Fruit fly (Drosophila melanogaster) whole organism, embryonic: Measurements from ENCODE around the gene Atac2.
A peak's percentile ranks its signal among the peaks of the same experiment; 100 is the strongest.

Experiments used
- Ada2b ChIP-seq: fragments of 200-800 bp; sonication (Bioruptor generic); IDR thresholded peaks from 2 replicates; pipeline ENCODE4 v1.3.6; 2022; ENCODE audit warnings: missing biosample characterization, missing genetic modification characterization
- CG10274 ChIP-seq: fragments of 200-800 bp; sonication (Bioruptor generic); optimal IDR thresholded peaks from 3 replicates; lab custom pipeline; 2017; ENCODE audit warnings: missing biosample characterization, mild to moderate bottlenecking, missing genetic modification characterization
- CG10565 ChIP-seq: fragments of 200-800 bp; sonication (Bioruptor generic); optimal IDR thresholded peaks from 3 replicates; lab custom pipeline; 2016; ENCODE audit warnings: missing biosample characterization, mild to moderate bottlenecking, missing genetic modification characterization
- CG10959 ChIP-seq: fragments of 200-800 bp; sonication (Bioruptor generic); IDR thresholded peaks from 2 replicates; pipeline ENCODE4 v1.3.6; 2022; ENCODE audit warnings: missing biosample characterization, missing genetic modification characterization
- CG11093 ChIP-seq: fragments of 200-800 bp; sonication (Bioruptor generic); IDR thresholded peaks from 3 replicates; pipeline ENCODE4 v1.3.6; 2022; ENCODE audit warnings: missing biosample characterization, missing genetic modification characterization
- CG11695 ChIP-seq: fragments of 200-800 bp; sonication (Bioruptor generic); IDR thresholded peaks from 3 replicates; pipeline ENCODE4 v1.3.6; 2022; ENCODE audit warnings: missing biosample characterization, missing genetic modification characterization
- CG15479 ChIP-seq: fragments of 200-800 bp; sonication (Bioruptor generic); optimal IDR thresholded peaks from 3 replicates; lab custom pipeline; 2019; ENCODE audit warnings: missing biosample characterization, mild to moderate bottlenecking, missing genetic modification characterization, moderate library complexity
- CG18764 ChIP-seq: fragments of 200-800 bp; sonication (Bioruptor generic); optimal IDR thresholded peaks from 3 replicates; lab custom pipeline; 2016; ENCODE audit warnings: missing biosample characterization, missing genetic modification characterization
- CG32772 ChIP-seq: fragments of 200-800 bp; sonication (Bioruptor generic); IDR thresholded peaks from 2 replicates; pipeline ENCODE4 v1.3.6; 2022; ENCODE audit warnings: missing biosample characterization, missing genetic modification characterization
- CG3407 ChIP-seq: fragments of 200-800 bp; sonication (Bioruptor generic); optimal IDR thresholded peaks from 2 replicates; lab custom pipeline; 2018; ENCODE audit warnings: missing biosample characterization, mild to moderate bottlenecking, missing genetic modification characterization
- CG34224 ChIP-seq: fragments of 200-800 bp; sonication (Bioruptor generic); IDR thresholded peaks from 3 replicates; pipeline ENCODE4 v1.3.6; 2022; ENCODE audit warnings: missing biosample characterization, missing genetic modification characterization; ENCODE audit not compliant: partially characterized antibody
- CG6689 ChIP-seq: fragments of 200-800 bp; sonication (Bioruptor generic); IDR thresholded peaks from 2 replicates; pipeline ENCODE4 v1.3.6; 2022; ENCODE audit warnings: missing biosample characterization, missing genetic modification characterization
- CG7745 ChIP-seq: fragments of 200-800 bp; sonication (Bioruptor generic); optimal IDR thresholded peaks from 2 replicates; lab custom pipeline; 2018; ENCODE audit warnings: missing biosample characterization, mild to moderate bottlenecking, missing genetic modification characterization, moderate library complexity
- CG7786 ChIP-seq: fragments of 200-800 bp; sonication (Bioruptor generic); optimal IDR thresholded peaks from 2 replicates; lab custom pipeline; 2016; ENCODE audit warnings: missing biosample characterization, missing genetic modification characterization
- CG7839 ChIP-seq: fragments of 200-800 bp; sonication (Bioruptor generic); optimal IDR thresholded peaks from 3 replicates; lab custom pipeline; 2018; ENCODE audit warnings: missing biosample characterization, mild to moderate bottlenecking, missing genetic modification characterization, moderate library complexity
- CG8281 ChIP-seq: fragments of 200-800 bp; sonication (Bioruptor generic); optimal IDR thresholded peaks from 2 replicates; lab custom pipeline; 2018; ENCODE audit warnings: missing biosample characterization, mild to moderate bottlenecking, missing genetic modification characterization, moderate library complexity
- CG8388 ChIP-seq: fragments of 200-800 bp; sonication (Bioruptor generic); optimal IDR thresholded peaks from 2 replicates; lab custom pipeline; 2019; ENCODE audit warnings: missing biosample characterization, mild to moderate bottlenecking, missing genetic modification characterization, moderate library complexity
- D19A ChIP-seq: fragments of 200-800 bp; optimal IDR thresholded peaks from 3 replicates; lab custom pipeline; 2019; ENCODE audit warnings: missing biosample characterization, mild to moderate bottlenecking, missing genetic modification characterization, moderate library complexity
- Dek ChIP-seq: fragments of 200-800 bp; sonication (Bioruptor generic); optimal IDR thresholded peaks from 3 replicates; lab custom pipeline; 2019; ENCODE audit warnings: missing biosample characterization, mild to moderate bottlenecking, missing genetic modification characterization, moderate library complexity
- Dll ChIP-seq: fragments of 200-800 bp; sonication (Bioruptor generic); IDR thresholded peaks from 4 replicates; pipeline ENCODE4 v1.3.6; 2022; ENCODE audit warnings: missing biosample characterization, missing genetic modification characterization; ENCODE audit not compliant: partially characterized antibody
- Doc2 ChIP-seq: fragments of 200-800 bp; sonication (Bioruptor generic); IDR thresholded peaks from 2 replicates; pipeline ENCODE4 v1.3.6; 2022; ENCODE audit warnings: missing biosample characterization, missing genetic modification characterization
- E2f2 ChIP-seq: fragments of 200-800 bp; sonication (Bioruptor generic); IDR thresholded peaks from 2 replicates; pipeline ENCODE4 v1.3.6; 2022; ENCODE audit warnings: missing biosample characterization, missing genetic modification characterization
- ERR ChIP-seq: fragments of 200-800 bp; sonication (Bioruptor generic); optimal IDR thresholded peaks from 2 replicates; lab custom pipeline; 2016; ENCODE audit warnings: missing biosample characterization, missing genetic modification characterization
- Ets97D ChIP-seq: fragments of 200-800 bp; sonication (Bioruptor generic); optimal IDR thresholded peaks from 3 replicates; lab custom pipeline; 2016; ENCODE audit warnings: missing biosample characterization, missing genetic modification characterization
- Fer3 ChIP-seq: fragments of 200-800 bp; sonication (Bioruptor generic); optimal IDR thresholded peaks from 2 replicates; lab custom pipeline; 2018; ENCODE audit warnings: missing biosample characterization, mild to moderate bottlenecking, missing genetic modification characterization, moderate library complexity
- HLHmδ ChIP-seq: fragments of 200-800 bp; sonication (Bioruptor generic); optimal IDR thresholded peaks from 2 replicates; lab custom pipeline; 2018; ENCODE audit warnings: missing biosample characterization, mild to moderate bottlenecking, missing genetic modification characterization, moderate library complexity
- Hr78 ChIP-seq, 2 experiments: fragments of 200-800 bp in 1 of 2; fragments of >200 bp in 1 of 2; sonication (Bioruptor generic) in 1 of 2; optimal IDR thresholded peaks; 2 replicates each; lab custom pipeline; 2017 to 2019; ENCODE audit warnings: missing biosample characterization in 2 of 2, missing genetic modification characterization in 2 of 2, mild to moderate bottlenecking in 1 of 2, moderate library complexity in 1 of 2
- Lim3 ChIP-seq: fragments of 200-800 bp; sonication (Bioruptor generic); IDR thresholded peaks from 2 replicates; pipeline ENCODE4 v1.3.6; 2022; ENCODE audit warnings: missing biosample characterization, missing genetic modification characterization
- Rx ChIP-seq: fragments of 200-800 bp; sonication (Bioruptor generic); IDR thresholded peaks from 2 replicates; pipeline ENCODE4 v1.3.6; 2022; ENCODE audit warnings: missing biosample characterization, missing genetic modification characterization
- Sox102F ChIP-seq: fragments of 200-800 bp; sonication (Bioruptor generic); optimal IDR thresholded peaks from 2 replicates; lab custom pipeline; 2018; ENCODE audit warnings: missing biosample characterization, mild to moderate bottlenecking, missing genetic modification characterization, moderate library complexity
- Tbp ChIP-seq: fragments of >200 bp; optimal IDR thresholded peaks from 2 replicates; lab custom pipeline; 2018; ENCODE audit warnings: missing biosample characterization, missing genetic modification characterization
- ab ChIP-seq: fragments of 200-800 bp; sonication (Bioruptor generic); optimal IDR thresholded peaks from 2 replicates; lab custom pipeline; 2016; ENCODE audit warnings: missing biosample characterization, missing genetic modification characterization
- az2 ChIP-seq: fragments of 200-800 bp; sonication (Bioruptor generic); optimal IDR thresholded peaks from 3 replicates; lab custom pipeline; 2016; ENCODE audit warnings: missing biosample characterization, missing genetic modification characterization
- cato ChIP-seq: fragments of 200-800 bp; sonication (Bioruptor generic); optimal IDR thresholded peaks from 2 replicates; lab custom pipeline; 2016; ENCODE audit warnings: missing biosample characterization, missing genetic modification characterization, borderline replicate concordance
- chm ChIP-seq: fragments of 200-800 bp; sonication (Bioruptor generic); IDR thresholded peaks from 2 replicates; pipeline ENCODE4 v1.3.6; 2022; ENCODE audit warnings: missing biosample characterization, missing genetic modification characterization
- exex ChIP-seq: fragments of 200-800 bp; sonication (Bioruptor generic); optimal IDR thresholded peaks from 4 replicates; lab custom pipeline; 2018; ENCODE audit warnings: missing biosample characterization, mild to moderate bottlenecking, missing genetic modification characterization, moderate library complexity
- fd3F ChIP-seq: fragments of 200-800 bp; sonication (Bioruptor generic); optimal IDR thresholded peaks from 2 replicates; lab custom pipeline; 2018; ENCODE audit warnings: missing biosample characterization, mild to moderate bottlenecking, missing genetic modification characterization, moderate library complexity
- fu2 ChIP-seq: fragments of 200-800 bp; sonication (Bioruptor generic); optimal IDR thresholded peaks from 2 replicates; lab custom pipeline; 2016; ENCODE audit warnings: missing biosample characterization, missing genetic modification characterization
- gcm ChIP-seq: fragments of 200-800 bp; sonication (Bioruptor generic); optimal IDR thresholded peaks from 2 replicates; lab custom pipeline; 2019; ENCODE audit warnings: missing biosample characterization, mild to moderate bottlenecking, missing genetic modification characterization, moderate library complexity
- gfzf ChIP-seq: fragments of 200-800 bp; sonication (Bioruptor generic); optimal IDR thresholded peaks from 2 replicates; lab custom pipeline; 2016; ENCODE audit warnings: missing biosample characterization, mild to moderate bottlenecking, missing genetic modification characterization, moderate library complexity
- hkb ChIP-seq, 2 experiments: fragments of 200-800 bp in 1 of 2; fragments of >200 bp in 1 of 2; sonication (Bioruptor generic) in 1 of 2; IDR thresholded peaks in 1 of 2; optimal IDR thresholded peaks in 1 of 2; 2 replicates each; pipeline versions ENCODE4 v1.3.6 to Lab custom; 2017 to 2022; ENCODE audit warnings: missing biosample characterization in 1 of 2, missing genetic modification characterization in 1 of 2
- ken ChIP-seq: fragments of 200-800 bp; sonication (Bioruptor generic); IDR thresholded peaks from 3 replicates; pipeline ENCODE4 v1.3.6; 2022; ENCODE audit warnings: missing biosample characterization, missing genetic modification characterization
- lola ChIP-seq, 3 experiments: fragments of >200 bp in 2 of 3; fragments of 200-800 bp in 1 of 3; sonication (Bioruptor generic) in 1 of 3; optimal IDR thresholded peaks; 2 replicates each; lab custom pipeline; 2017 to 2019; ENCODE audit warnings: missing biosample characterization in 3 of 3, missing genetic modification characterization in 3 of 3, mild to moderate bottlenecking in 1 of 3, moderate library complexity in 1 of 3
- mam ChIP-seq: fragments of 200-800 bp; sonication (Bioruptor generic); optimal IDR thresholded peaks from 3 replicates; lab custom pipeline; 2016; ENCODE audit warnings: missing biosample characterization, missing genetic modification characterization
- nmo ChIP-seq: fragments of 200-800 bp; sonication (Bioruptor generic); optimal IDR thresholded peaks from 2 replicates; lab custom pipeline; 2018; ENCODE audit warnings: missing biosample characterization, mild to moderate bottlenecking, missing genetic modification characterization, moderate library complexity
- onecut ChIP-seq: fragments of 200-800 bp; sonication (Bioruptor generic); IDR thresholded peaks from 2 replicates; pipeline ENCODE4 v1.3.6; 2022; ENCODE audit warnings: missing biosample characterization, missing genetic modification characterization
- rib ChIP-seq: fragments of 200-800 bp; sonication (Bioruptor generic); IDR thresholded peaks from 2 replicates; pipeline ENCODE4 v1.3.6; 2022; ENCODE audit warnings: missing biosample characterization, missing genetic modification characterization
- run ChIP-seq: fragments of 200-800 bp; sonication (Bioruptor generic); optimal IDR thresholded peaks from 3 replicates; lab custom pipeline; 2018; ENCODE audit warnings: missing biosample characterization, mild to moderate bottlenecking, missing genetic modification characterization
- sima ChIP-seq: fragments of 200-800 bp; sonication (Bioruptor generic); optimal IDR thresholded peaks from 2 replicates; lab custom pipeline; 2016; ENCODE audit warnings: missing biosample characterization, missing genetic modification characterization
- tap ChIP-seq: fragments of 200-800 bp; optimal IDR thresholded peaks from 3 replicates; lab custom pipeline; 2019; ENCODE audit warnings: missing biosample characterization, mild to moderate bottlenecking, missing genetic modification characterization, moderate library complexity

The Atac2 gene

DNA sequence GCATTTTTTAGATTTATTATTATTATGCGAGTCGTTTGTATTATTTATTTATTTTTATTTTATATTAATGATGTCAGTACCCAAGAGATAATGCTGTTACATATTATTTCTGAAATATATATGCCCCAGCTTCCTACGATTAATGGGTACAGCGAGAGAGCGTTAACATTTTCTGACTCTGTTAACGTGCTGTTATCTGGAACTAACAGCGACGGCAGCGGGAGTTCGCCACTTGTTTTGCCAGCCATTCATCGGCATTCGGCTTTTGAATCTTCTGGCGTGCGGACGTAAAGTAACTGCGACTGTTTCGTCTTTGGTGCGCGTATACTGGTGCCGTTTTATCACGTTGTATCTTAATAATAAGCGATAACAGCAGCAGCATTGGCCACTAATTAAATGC is 5.0 kb upstream of the Atac2 start, which contains the start of gene MESR3 (continued):
- TF ChIP-seq lola (GFP tag; optimal IDR thresholded peaks at IDR 0.05; lab: Kevin White, UChicago): peak in 1 of 3 experiments; percentile 26
- no peak for TF ChIP-seq CG10565 (GFP tag; lab: Kevin White, UChicago)
- peak; percentile 55 for TF ChIP-seq gcm
- no peak for TF ChIP-seq CG15479 (GFP tag; lab: Kevin White, UChicago)
- TF ChIP-seq CG8388: peak; percentile 78
- peak; percentile 19 for TF ChIP-seq az2 (GFP tag; lab: Kevin White, UChicago)
- TF ChIP-seq mam: no peak
- no peak for TF ChIP-seq Tbp (GFP tag; lab: Kevin White, UChicago)
- TF ChIP-seq Ets97D (GFP tag; lab: Kevin White, UChicago): no peak
- TF ChIP-seq sima (GFP tag; lab: Kevin White, UChicago): no peak
- TF ChIP-seq Hr78 (GFP tag; optimal IDR thresholded peaks at IDR 0.05; lab: Kevin White, UChicago): peak in 1 of 2 experiments; percentile 40
- peak; percentile 82 for TF ChIP-seq CG7839 (tag; lab: Kevin White, UChicago)
- TF ChIP-seq exex: peak; percentile 66
- TF ChIP-seq cato: no peak
- peak; percentile 60 for TF ChIP-seq run
- TF ChIP-seq CG32772 (GFP tag; lab: Robert Waterston, UW): peak; percentile 47
- peak; percentile 15 for TF ChIP-seq Dek (tag; lab: Kevin White, UChicago)
- TF ChIP-seq Doc2 (GFP tag; lab: Robert Waterston, UW): no peak
- TF ChIP-seq CG3407 (GFP tag; lab: Kevin White, UChicago): no peak
- TF ChIP-seq fu2 (GFP tag; lab: Kevin White, UChicago): no peak
- peak; percentile 86 for TF ChIP-seq Fer3 (tag; lab: Kevin White, UChicago)
- no peak; the same call in 1 of the 2 replicates for TF ChIP-seq Rx
- peak; percentile 76 for TF ChIP-seq HLHmδ
- peak; percentile 70 for TF ChIP-seq chm (GFP tag; lab: Robert Waterston, UW)
- no peak for TF ChIP-seq CG7786 (GFP tag; lab: Kevin White, UChicago)
- peak; percentile 80 for TF ChIP-seq D19A
- TF ChIP-seq Dll: no peak
- TF ChIP-seq Lim3 (GFP tag; lab: Robert Waterston, UW): no peak
- peak; percentile 66 for TF ChIP-seq CG18764 (GFP tag; lab: Kevin White, UChicago)
- TF ChIP-seq gfzf (GFP tag; lab: Kevin White, UChicago): no peak
- peak; percentile 55; the same call in 1 of the 2 replicates for TF ChIP-seq E2f2 (GFP tag; lab: Robert Waterston, UW)
- no peak for TF ChIP-seq hkb (optimal IDR thresholded peaks at IDR 0.05; lab: Kevin White, UChicago)
- peak; percentile 88 for TF ChIP-seq hkb (GFP tag; IDR thresholded peaks at IDR 0.05; lab: Robert Waterston, UW)
- peak; percentile 75 for TF ChIP-seq nmo (GFP tag; lab: Kevin White, UChicago)
- no peak for TF ChIP-seq rib (GFP tag; lab: Robert Waterston, UW)
- TF ChIP-seq CG11695 (GFP tag; lab: Robert Waterston, UW): peak; percentile 74
- TF ChIP-seq onecut (GFP tag; lab: Robert Waterston, UW): peak; percentile 76
- no peak for TF ChIP-seq ERR (GFP tag; lab: Kevin White, UChicago)
- no peak for TF ChIP-seq CG7745
- peak; percentile 16 for TF ChIP-seq Sox102F (GFP tag; lab: Kevin White, UChicago)
- TF ChIP-seq CG11093 (GFP tag; lab: Robert Waterston, UW): no peak
- TF ChIP-seq ab (GFP tag; lab: Kevin White, UChicago): no peak
- TF ChIP-seq CG10274 (GFP tag; lab: Kevin White, UChicago): no peak
- peak; percentile 62 for TF ChIP-seq fd3F (GFP tag; lab: Kevin White, UChicago)
- peak; percentile 19; the same call in 2 of the 3 replicates for TF ChIP-seq ken (GFP tag; lab: Robert Waterston, UW)
- TF ChIP-seq CG8281: peak; percentile 53
- peak; percentile 70 for TF ChIP-seq CG6689 (GFP tag; lab: Robert Waterston, UW)
- peak; percentile 47 for TF ChIP-seq Ada2b
- 0 out of 2 replicates have a peak, but pooled peaks have one; percentile 6 for TF ChIP-seq CG10959
- TF ChIP-seq tap (tag; lab: Kevin White, UChicago): peak; percentile 78
- no peak for TF ChIP-seq CG34224 (GFP tag; lab: Robert Waterston, UW)
